Fruit fly (Drosophila melanogaster) whole organism, pupa: ENCODE results near the gene Ythdf.

Experiments used
- CG10348 ChIP-seq: fragments of 200-800 bp; sonication (Bioruptor generic); IDR thresholded peaks from 2 replicates; pipeline ENCODE4 v1.3.6; 2022; ENCODE audit warnings: missing biosample characterization, missing genetic modification characterization
- CG12605 ChIP-seq: fragments of 200-800 bp; sonication (Bioruptor generic); IDR thresholded peaks from 2 replicates; pipeline ENCODE4 v1.3.6; 2022; ENCODE audit warnings: missing biosample characterization, missing genetic modification characterization
- CG13204 ChIP-seq: fragments of 200-800 bp; sonication (Bioruptor generic); optimal IDR thresholded peaks from 2 replicates; lab custom pipeline; 2018; ENCODE audit warnings: missing biosample characterization, mild to moderate bottlenecking, missing genetic modification characterization, moderate library complexity
- CG14655 ChIP-seq: fragments of 200-800 bp; sonication (Bioruptor generic); optimal IDR thresholded peaks from 3 replicates; lab custom pipeline; 2017; ENCODE audit warnings: mild to moderate bottlenecking, missing biosample characterization, missing genetic modification reagents, missing genetic modification characterization
- CG15710 ChIP-seq: fragments of 200-800 bp; sonication (Bioruptor generic); optimal IDR thresholded peaks from 2 replicates; lab custom pipeline; 2018; ENCODE audit warnings: missing biosample characterization, mild to moderate bottlenecking, missing genetic modification characterization, moderate library complexity
- CG17806 ChIP-seq: fragments of 200-800 bp; sonication (Bioruptor generic); optimal IDR thresholded peaks from 2 replicates; lab custom pipeline; 2018; ENCODE audit warnings: missing biosample characterization, mild to moderate bottlenecking, missing genetic modification characterization, moderate library complexity
- CG32121 ChIP-seq: fragments of 200-800 bp; sonication (Bioruptor generic); IDR thresholded peaks from 2 replicates; pipeline ENCODE4 v1.3.6; 2022; ENCODE audit warnings: missing biosample characterization, missing genetic modification characterization
- CG34367 ChIP-seq: fragments of 200-800 bp; sonication (Bioruptor generic); optimal IDR thresholded peaks from 2 replicates; lab custom pipeline; 2018; ENCODE audit warnings: missing biosample characterization, mild to moderate bottlenecking, missing genetic modification characterization
- CG4496 ChIP-seq: fragments of 200-800 bp; sonication (Bioruptor generic); IDR thresholded peaks from 3 replicates; pipeline ENCODE4 v1.3.6; 2022; ENCODE audit warnings: missing biosample characterization, missing genetic modification characterization
- CG8159 ChIP-seq: fragments of 200-800 bp; sonication (Bioruptor generic); optimal IDR thresholded peaks from 3 replicates; lab custom pipeline; 2018; ENCODE audit warnings: missing biosample characterization, mild to moderate bottlenecking, missing genetic modification characterization, moderate library complexity
- CG8301 ChIP-seq: fragments of 200-800 bp; sonication (Bioruptor generic); optimal IDR thresholded peaks from 2 replicates; lab custom pipeline; 2018; ENCODE audit warnings: missing biosample characterization, mild to moderate bottlenecking, missing genetic modification characterization
- CG9948 ChIP-seq: fragments of 200-800 bp; sonication (Bioruptor generic); optimal IDR thresholded peaks from 2 replicates; lab custom pipeline; 2018; ENCODE audit warnings: missing biosample characterization, mild to moderate bottlenecking, missing genetic modification characterization, moderate library complexity
- D1 ChIP-seq: fragments of 200-800 bp; sonication (Bioruptor generic); optimal IDR thresholded peaks from 2 replicates; lab custom pipeline; 2018; ENCODE audit warnings: missing biosample characterization, mild to moderate bottlenecking, missing genetic modification characterization, moderate library complexity
- Ets98B ChIP-seq: fragments of 200-800 bp; sonication (Bioruptor generic); IDR thresholded peaks from 2 replicates; pipeline ENCODE4 v1.3.6; 2022; ENCODE audit warnings: missing biosample characterization, missing genetic modification characterization
- Pif1A ChIP-seq: fragments of 200-800 bp; sonication (Bioruptor generic); optimal IDR thresholded peaks from 3 replicates; lab custom pipeline; 2016; ENCODE audit warnings: missing biosample characterization, missing genetic modification characterization
- Pif1B ChIP-seq: fragments of 200-800 bp; sonication (Bioruptor generic); optimal IDR thresholded peaks from 3 replicates; lab custom pipeline; 2016; ENCODE audit warnings: missing biosample characterization, missing genetic modification characterization
- Snoo ChIP-seq: fragments of 200-800 bp; sonication (Bioruptor generic); optimal IDR thresholded peaks from 3 replicates; lab custom pipeline; 2017; ENCODE audit warnings: missing biosample characterization, mild to moderate bottlenecking, missing genetic modification characterization, inconsistent platforms
- fd96Ca ChIP-seq: fragments of 200-800 bp; sonication (Bioruptor generic); IDR thresholded peaks from 3 replicates; pipeline ENCODE4 v1.3.6; 2022; ENCODE audit warnings: missing biosample characterization, missing genetic modification characterization
- gl ChIP-seq: fragments of 200-800 bp; sonication (Bioruptor generic); optimal IDR thresholded peaks from 2 replicates; lab custom pipeline; 2018; ENCODE audit warnings: missing biosample characterization, mild to moderate bottlenecking, missing genetic modification characterization
- rn ChIP-seq: fragments of 200-800 bp; sonication (Bioruptor generic); IDR thresholded peaks from 2 replicates; pipeline ENCODE4 v1.3.6; 2022; ENCODE audit warnings: missing biosample characterization, missing genetic modification characterization

Ythdf gene

DNA sequence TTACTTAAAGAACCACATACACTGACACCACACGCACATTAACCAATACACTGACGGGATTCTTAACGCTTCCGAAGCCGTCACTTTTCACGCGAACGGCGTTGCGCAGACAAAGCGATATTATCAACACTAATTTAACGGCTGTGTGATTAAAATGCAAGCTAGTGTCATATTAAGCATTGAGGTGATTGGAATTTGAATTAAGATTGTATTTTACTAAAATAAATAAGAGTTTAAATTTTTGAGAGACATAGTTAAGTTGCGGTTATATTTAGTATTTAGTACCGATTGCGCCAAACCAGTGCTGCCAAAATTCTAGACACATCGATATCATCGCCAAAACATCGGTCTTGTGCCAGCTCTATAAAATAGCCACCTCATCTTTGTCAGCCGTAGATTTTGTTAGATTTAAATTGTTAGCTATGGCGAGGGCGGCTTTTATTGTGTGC is at the start of gene Ythdf, which contains the start of gene bai:
Gene Ythdf, minus strand, starts transcription at position 222 of the 449 bp plus-strand sequence.
Gene bai, plus strand, starts transcription at position 347 of the 449 bp plus-strand sequence.
- TF ChIP-seq CG17806 (tag; lab: Kevin White, UChicago) = no peak
- no peak for TF ChIP-seq CG14655 (GFP tag; lab: Kevin White, UChicago)
- no peak for TF ChIP-seq Snoo (tag; lab: Kevin White, UChicago)
- TF ChIP-seq CG10348 (GFP tag; lab: Robert Waterston, UW) = no peak
- TF ChIP-seq CG9948 (tag; lab: Kevin White, UChicago) = peak; percentile 72
- TF ChIP-seq CG32121 (GFP tag; lab: Robert Waterston, UW) = no peak
- TF ChIP-seq, all 21 proteins: peak for 1

- no peak for TF ChIP-seq CG9948 (tag; lab: Kevin White, UChicago)
- TF ChIP-seq Pif1A (GFP tag; lab: Kevin White, UChicago) = no peak
- TF ChIP-seq CG13204 (GFP tag; lab: Kevin White, UChicago) = peak; percentile 87
- no peak for TF ChIP-seq CG34367 (tag; lab: Kevin White, UChicago)
- TF ChIP-seq CG4496 (GFP tag; lab: Robert Waterston, UW) = 0 out of 3 replicates have a peak, but pooled peaks have one; percentile 42
Measured at dm6 chr3R:25082348-25082747, 43.3 kb upstream of the Ythdf start, which contains the start of gene fd96Ca. fd96Ca (plus strand) TSS chr3R:25082684.

DNA sequence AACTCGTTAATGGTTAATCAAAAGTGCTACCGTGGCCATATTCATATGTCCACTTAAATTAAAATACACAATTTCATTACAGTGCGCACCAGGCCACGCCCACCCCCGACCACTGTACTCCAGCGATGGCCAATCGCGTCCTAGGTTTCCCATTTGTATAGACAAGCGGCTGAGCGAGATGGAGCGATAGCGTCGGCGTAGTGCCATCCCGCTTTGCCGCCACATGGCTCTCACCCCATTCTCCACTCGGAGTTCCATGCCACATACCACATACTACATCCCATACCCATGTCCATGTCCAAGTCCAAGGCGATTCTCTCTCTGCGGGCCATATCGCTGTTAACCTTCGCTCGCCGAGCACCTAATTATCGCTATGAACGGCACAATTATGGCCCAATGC is 41.4 kb upstream of the Ythdf start:
- TF ChIP-seq CG8159 (tag; lab: Kevin White, UChicago) (no peak), Pif1A (GFP tag; lab: Kevin White, UChicago) (no peak), gl (tag; lab: Kevin White, UChicago) (no peak), Pif1B (GFP tag; lab: Kevin White, UChicago) (no peak), Snoo (tag; lab: Kevin White, UChicago) (no peak), CG15710 (no peak), D1 (no peak), CG32121 (GFP tag; lab: Robert Waterston, UW) (peak; percentile 46; the same call in 1 of the 2 replicates)
- TF ChIP-seq, all 21 proteins: peak for 1

DNA sequence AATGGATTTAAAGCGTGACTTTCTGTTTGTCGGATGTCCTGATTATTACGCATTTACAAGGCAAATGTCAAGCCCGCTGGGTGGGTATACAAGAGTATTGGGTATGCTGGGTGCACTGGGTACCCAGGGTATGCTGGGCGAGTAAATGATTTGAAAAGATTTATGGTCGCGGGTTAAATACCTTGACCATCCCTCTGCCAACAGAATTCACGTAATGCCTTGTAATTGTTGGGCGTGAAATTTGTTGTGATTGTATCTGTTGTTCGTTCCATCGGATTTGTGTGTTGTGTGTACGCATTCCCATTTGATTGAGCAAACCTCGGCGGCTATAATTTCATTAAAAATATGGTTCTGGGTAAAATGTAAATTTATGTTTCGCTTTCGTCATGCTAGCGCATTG is 39.6 kb upstream of the Ythdf start:
- TF ChIP-seq CG14655 (GFP tag; lab: Kevin White, UChicago) (no peak), CG13204 (GFP tag; lab: Kevin White, UChicago) (no peak), CG34367 (tag; lab: Kevin White, UChicago) (no peak), gl (tag; lab: Kevin White, UChicago) (no peak), rn (no peak), fd96Ca (GFP tag; lab: Robert Waterston, UW) (no peak)

- TF ChIP-seq CG4496 (GFP tag; lab: Robert Waterston, UW) = no peak
- TF ChIP-seq CG34367 (tag; lab: Kevin White, UChicago) = no peak
- no peak for TF ChIP-seq Pif1B (GFP tag; lab: Kevin White, UChicago)
- no peak for TF ChIP-seq CG15710
- no peak for TF ChIP-seq Snoo (tag; lab: Kevin White, UChicago)
- TF ChIP-seq CG32121 (GFP tag; lab: Robert Waterston, UW) = no peak
- no peak for TF ChIP-seq rn
- no peak for TF ChIP-seq fd96Ca (GFP tag; lab: Robert Waterston, UW)
- TF ChIP-seq CG14655 (GFP tag; lab: Kevin White, UChicago) = no peak
- TF ChIP-seq CG9948 (tag; lab: Kevin White, UChicago) = no peak
- no peak for TF ChIP-seq CG13204 (GFP tag; lab: Kevin White, UChicago)
- no peak for TF ChIP-seq Pif1A (GFP tag; lab: Kevin White, UChicago)
- no peak for TF ChIP-seq CG17806 (tag; lab: Kevin White, UChicago)
- TF ChIP-seq CG12605 (GFP tag; lab: Robert Waterston, UW) = no peak
- TF ChIP-seq CG8159 (tag; lab: Kevin White, UChicago) = no peak
- TF ChIP-seq CG8301 (tag; lab: Kevin White, UChicago) = no peak
- no peak for TF ChIP-seq Ets98B (GFP tag; lab: Robert Waterston, UW)
Measured at dm6 chr3R:25077280-25077820, 38.3 kb upstream of the Ythdf start.

DNA sequence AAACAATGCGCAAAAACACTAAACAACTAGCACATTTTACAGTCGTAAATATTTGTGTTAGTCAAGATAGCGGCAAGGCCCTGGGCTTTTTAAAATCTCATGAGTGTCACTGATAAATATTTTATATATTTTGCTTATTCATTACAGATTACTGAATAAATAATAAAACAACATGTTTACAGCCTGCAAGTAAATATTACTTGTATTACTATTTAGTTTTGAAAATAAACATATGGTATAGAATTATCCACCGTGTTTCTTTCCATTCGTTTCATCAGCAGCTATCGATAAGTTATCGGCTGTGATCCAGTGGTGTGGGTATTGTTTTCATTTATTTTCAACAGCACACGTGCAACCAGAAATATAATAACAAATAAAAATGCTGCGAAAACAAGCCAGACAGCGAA is 35.5 kb upstream of the Ythdf start, which contains the start of the genes shams and CG11920:
Gene shams, minus strand, starts transcription at position 50 of the 407 bp plus-strand sequence.
Gene CG11920, plus strand, starts transcription at position 320 of the 407 bp plus-strand sequence.
- TF ChIP-seq CG8159 (tag; lab: Kevin White, UChicago) (peak; percentile 58), Snoo (tag; lab: Kevin White, UChicago) (no peak)

dm6 chr3R:25070871-25071270 is 31.8 kb upstream of the Ythdf start, which contains the start of gene CG11836:
CG11836 (plus strand) TSS chr3R:25071126.
- TF ChIP-seq fd96Ca (GFP tag; lab: Robert Waterston, UW) = no peak
